Fruit fly (Drosophila melanogaster) whole organism, wandering third instar larva: ENCODE data around the gene CG32706.

ENCODE experiments used
- brk ChIP-seq: fragments of 200-800 bp; sonication (Bioruptor generic); optimal IDR thresholded peaks from 2 replicates; lab custom pipeline; 2016; ENCODE audit warnings: missing biosample characterization, mild to moderate bottlenecking, missing genetic modification characterization
- fru ChIP-seq: fragments of 200-800 bp; sonication (Bioruptor generic); optimal IDR thresholded peaks from 3 replicates; lab custom pipeline; 2016; ENCODE audit warnings: missing biosample characterization, mild to moderate bottlenecking, missing genetic modification characterization
- h ChIP-seq: fragments of 200-800 bp; sonication (Bioruptor generic); optimal IDR thresholded peaks from 3 replicates; lab custom pipeline; 2016; ENCODE audit warnings: missing biosample characterization, mild to moderate bottlenecking, missing genetic modification characterization
- pan ChIP-seq: fragments of >200 bp; optimal IDR thresholded peaks from 2 replicates; lab custom pipeline; 2017
- usp ChIP-seq: fragments of >200 bp; optimal IDR thresholded peaks from 2 replicates; lab custom pipeline; 2017; ENCODE audit warnings: missing biosample characterization, missing genetic modification characterization

dm6 chrX:9136776-9137550 lies 50.0 kb downstream of the CG32706 start:
- no peak for TF ChIP-seq pan (lab: Kevin White, UChicago)
- TF ChIP-seq fru (GFP tag; lab: Kevin White, UChicago), result no peak
- TF ChIP-seq h (GFP tag; lab: Kevin White, UChicago), result no peak
- no peak for TF ChIP-seq usp (GFP tag; lab: Kevin White, UChicago)
- no peak for TF ChIP-seq brk (GFP tag; lab: Kevin White, UChicago)
